Worm (Caenorhabditis elegans): ENCODE measurements around the gene C18B12.4.

DNA sequence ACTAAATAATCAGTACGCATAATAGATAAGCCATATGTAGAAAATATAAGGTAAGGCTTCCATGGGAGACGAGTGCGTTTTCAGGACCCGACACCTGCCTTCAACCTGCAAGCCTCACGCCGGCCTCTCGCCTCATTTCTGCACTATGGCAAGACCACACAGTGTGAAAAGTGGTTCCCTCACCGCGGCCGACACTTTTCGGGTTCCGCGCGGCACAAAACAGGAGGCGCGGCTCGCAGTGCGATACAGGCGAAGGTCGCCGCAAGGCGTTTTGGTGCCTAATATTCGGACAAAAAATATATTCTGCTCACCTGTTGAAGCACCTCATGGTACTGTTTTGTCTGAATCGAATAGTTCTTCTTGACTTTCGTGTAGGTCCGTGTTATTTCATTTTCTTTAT, 29.7 kb upstream of the C18B12.4 start:
- TF ChIP-seq lsy-2 (tag; optimal IDR thresholded peaks at IDR 0.05) (no peak), ceh-83 (GFP tag; optimal IDR thresholded peaks at IDR 0.05) (no peak), tbx-8 (GFP tag; optimal IDR thresholded peaks at IDR 0.05) (no peak), unc-62 (GFP tag; optimal IDR thresholded peaks at IDR 0.05) (no peak), mep-1 (tag; optimal IDR thresholded peaks at IDR 0.05) (no peak), nhr-12 (tag; optimal IDR thresholded peaks at IDR 0.05) (no peak), sptf-1 (tag; optimal IDR thresholded peaks at IDR 0.05) (no peak), ces-1 (GFP tag; optimal IDR thresholded peaks at IDR 0.05) (no peak), snpc-4 (tag; optimal IDR thresholded peaks at IDR 0.05) (no peak), lin-13 (tag; optimal IDR thresholded peaks at IDR 0.05) (no peak), nhr-237 (tag; optimal IDR thresholded peaks at IDR 0.05) (no peak), nhr-76 (tag; optimal IDR thresholded peaks at IDR 0.05) (no peak), mls-2 (tag; optimal IDR thresholded peaks at IDR 0.05) (no peak)

Data from whole organism, mixed stage, embryonic.